Worm (Caenorhabditis elegans) whole organism, L2 larva: ENCODE results near the gene ser-1.

ENCODE experiments used
- alr-1 ChIP-seq: fragments of 150-350 bp; optimal IDR thresholded peaks from 2 replicates; lab custom pipeline; 2014; ENCODE audit warnings: missing biosample characterization, missing genetic modification characterization
- ama-1 ChIP-seq: fragments of 150-350 bp; optimal IDR thresholded peaks from 2 replicates; lab custom pipeline; 2018; ENCODE audit warnings: inconsistent platforms
- lin-39 ChIP-seq: fragments of 150-350 bp; optimal IDR thresholded peaks from 2 replicates; lab custom pipeline; 2014; ENCODE audit warnings: missing biosample characterization, missing genetic modification reagents, missing genetic modification characterization
- nhr-129 ChIP-seq: fragments of 150-350 bp; optimal IDR thresholded peaks from 2 replicates; lab custom pipeline; 2014; ENCODE audit warnings: missing biosample characterization, missing genetic modification characterization
- snpc-4 ChIP-seq: fragments of 150-350 bp; optimal IDR thresholded peaks from 2 replicates; lab custom pipeline; 2014; ENCODE audit warnings: missing biosample characterization, missing genetic modification characterization
- zag-1 ChIP-seq: fragments of 150-350 bp; optimal IDR thresholded peaks from 2 replicates; lab custom pipeline; 2014; ENCODE audit warnings: missing biosample characterization, missing genetic modification characterization

DNA sequence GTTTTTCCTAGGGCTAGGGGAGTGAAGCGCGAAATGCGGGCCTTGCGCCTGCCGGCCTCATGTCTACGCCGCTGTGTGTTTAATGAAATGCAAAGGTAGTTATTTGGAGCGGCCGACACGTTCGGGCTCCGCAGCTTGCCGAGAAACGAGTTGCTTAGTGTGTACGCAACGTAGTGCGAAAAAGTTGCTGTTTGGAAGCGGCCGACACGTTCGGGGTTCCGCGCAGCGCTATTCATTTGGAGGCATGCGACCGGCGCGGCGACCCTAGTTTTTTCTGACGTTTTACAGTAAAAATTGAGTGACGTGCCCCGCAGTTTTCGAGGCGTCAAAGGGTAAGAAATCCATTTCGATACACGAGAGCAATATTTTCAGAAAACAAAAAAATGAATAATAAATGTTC, 33.9 kb upstream of the ser-1 start:
- TF ChIP-seq alr-1 (tag; lab: Kevin White, UChicago) (no peak), snpc-4 (tag; lab: Kevin White, UChicago) (peak; percentile 47), ama-1 (lab: Kevin White, UChicago) (no peak), nhr-129 (tag; lab: Kevin White, UChicago) (no peak), zag-1 (tag; lab: Kevin White, UChicago) (no peak), lin-39 (tag; lab: Kevin White, UChicago) (no peak)
